Fruit fly (Drosophila melanogaster) whole organism, embryonic: ENCODE results near the gene ftz.

Experiments
- Atf6 ChIP-seq: fragments of 200-800 bp; sonication (Bioruptor generic); IDR thresholded peaks from 2 replicates; pipeline ENCODE4 v1.3.6; 2022; ENCODE audit warnings: missing biosample characterization, missing genetic modification characterization
- Blimp-1 ChIP-seq: fragments of 200-800 bp; sonication (Bioruptor generic); optimal IDR thresholded peaks from 3 replicates; lab custom pipeline; 2018; ENCODE audit warnings: missing biosample characterization, missing genetic modification characterization, mild to moderate bottlenecking, moderate library complexity, missing genetic modification reagents
- CG10147 ChIP-seq: fragments of 200-800 bp; sonication (Bioruptor generic); optimal IDR thresholded peaks from 2 replicates; lab custom pipeline; 2019; ENCODE audit warnings: missing biosample characterization, mild to moderate bottlenecking, missing genetic modification characterization, moderate library complexity
- CG10462 ChIP-seq: fragments of 200-800 bp; sonication (Bioruptor generic); optimal IDR thresholded peaks from 2 replicates; lab custom pipeline; 2016; ENCODE audit warnings: missing biosample characterization, missing genetic modification characterization
- CG11504 ChIP-seq: fragments of 200-800 bp; sonication (Bioruptor generic); optimal IDR thresholded peaks from 3 replicates; lab custom pipeline; 2019; ENCODE audit warnings: missing biosample characterization, mild to moderate bottlenecking, missing genetic modification characterization, moderate library complexity
- CG11723 ChIP-seq: fragments of 200-800 bp; sonication (Bioruptor generic); optimal IDR thresholded peaks from 2 replicates; lab custom pipeline; 2017; ENCODE audit warnings: missing biosample characterization, mild to moderate bottlenecking, missing genetic modification characterization
- CG12299 ChIP-seq: fragments of 200-800 bp; sonication (Bioruptor generic); optimal IDR thresholded peaks from 2 replicates; lab custom pipeline; 2018; ENCODE audit warnings: missing biosample characterization, mild to moderate bottlenecking, missing genetic modification characterization
- CG13775 ChIP-seq: fragments of 200-800 bp; sonication (Bioruptor generic); optimal IDR thresholded peaks from 3 replicates; lab custom pipeline; 2017; ENCODE audit warnings: missing biosample characterization, mild to moderate bottlenecking, missing genetic modification characterization
- CG1529 ChIP-seq: fragments of 200-800 bp; sonication (Bioruptor generic); optimal IDR thresholded peaks from 3 replicates; lab custom pipeline; 2018; ENCODE audit warnings: missing biosample characterization, missing genetic modification characterization
- CG17361 ChIP-seq: fragments of 200-800 bp; sonication (Bioruptor generic); IDR thresholded peaks from 3 replicates; pipeline ENCODE4 v1.3.6; 2022; ENCODE audit warnings: missing biosample characterization, missing genetic modification characterization
- CG17568 ChIP-seq: fragments of 200-800 bp; sonication (Bioruptor generic); optimal IDR thresholded peaks from 2 replicates; lab custom pipeline; 2018; ENCODE audit warnings: missing biosample characterization, mild to moderate bottlenecking, missing genetic modification characterization, moderate library complexity
- CG32532 ChIP-seq: fragments of 200-800 bp; sonication (Bioruptor generic); IDR thresholded peaks from 2 replicates; pipeline ENCODE4 v1.3.6; 2022; ENCODE audit warnings: missing biosample characterization, missing genetic modification characterization
- CG32767 ChIP-seq: fragments of 200-800 bp; sonication (Bioruptor generic); IDR thresholded peaks from 2 replicates; pipeline ENCODE4 v1.3.6; 2022; ENCODE audit warnings: missing biosample characterization, missing genetic modification characterization
- CG3838 ChIP-seq: fragments of 200-800 bp; sonication (Bioruptor generic); optimal IDR thresholded peaks from 3 replicates; lab custom pipeline; 2016; ENCODE audit warnings: missing biosample characterization, missing genetic modification characterization
- CG4617 ChIP-seq: fragments of 200-800 bp; sonication (Bioruptor generic); optimal IDR thresholded peaks from 3 replicates; lab custom pipeline; 2016; ENCODE audit warnings: missing biosample characterization, missing genetic modification characterization, borderline replicate concordance
- CG4707 ChIP-seq: fragments of 200-800 bp; sonication (Bioruptor generic); optimal IDR thresholded peaks from 2 replicates; lab custom pipeline; 2018; ENCODE audit warnings: missing biosample characterization, mild to moderate bottlenecking, missing genetic modification characterization, moderate library complexity
- CG6689 ChIP-seq: fragments of 200-800 bp; sonication (Bioruptor generic); IDR thresholded peaks from 2 replicates; pipeline ENCODE4 v1.3.6; 2022; ENCODE audit warnings: missing biosample characterization, missing genetic modification characterization
- CG6791 ChIP-seq: fragments of 200-800 bp; sonication (Bioruptor generic); IDR thresholded peaks from 3 replicates; pipeline ENCODE4 v1.3.6; 2022; ENCODE audit warnings: missing biosample characterization, missing genetic modification characterization; ENCODE audit not compliant: partially characterized antibody
- CG8290 ChIP-seq, 3 experiments: fragments of 200-800 bp; sonication (Bioruptor generic); optimal IDR thresholded peaks; 2 replicates each; lab custom pipeline; 2016 to 2019; ENCODE audit warnings: missing biosample characterization in 3 of 3, missing genetic modification characterization in 3 of 3, mild to moderate bottlenecking in 2 of 3, moderate library complexity in 1 of 3
- Deaf1 ChIP-seq: fragments of 200-800 bp; optimal IDR thresholded peaks from 3 replicates; lab custom pipeline; 2019; ENCODE audit warnings: missing biosample characterization, mild to moderate bottlenecking, missing genetic modification characterization, moderate library complexity
- Gug ChIP-seq: fragments of 200-800 bp; sonication (Bioruptor generic); IDR thresholded peaks from 4 replicates; pipeline ENCODE4 v1.3.6; 2022; ENCODE audit warnings: missing biosample characterization, missing genetic modification characterization
- Hmr ChIP-seq: fragments of 200-800 bp; sonication (Bioruptor generic); optimal IDR thresholded peaks from 3 replicates; lab custom pipeline; 2017; ENCODE audit warnings: mild to moderate bottlenecking, missing biosample characterization, missing genetic modification reagents, missing genetic modification characterization
- Lpt ChIP-seq: fragments of >200 bp; optimal IDR thresholded peaks from 2 replicates; lab custom pipeline; 2018; ENCODE audit warnings: missing biosample characterization, missing genetic modification characterization
- Med ChIP-seq: fragments of 200-800 bp; sonication (Bioruptor generic); peaks from one replicate; lab custom pipeline; 2016; ENCODE audit warnings: missing biosample characterization, missing genetic modification characterization, mild to moderate bottlenecking, inconsistent platforms, moderate library complexity
- PHDP ChIP-seq: fragments of 200-800 bp; sonication (Bioruptor generic); optimal IDR thresholded peaks from 3 replicates; lab custom pipeline; 2018; ENCODE audit warnings: missing biosample characterization, mild to moderate bottlenecking, missing genetic modification characterization, moderate library complexity
- Rx ChIP-seq: fragments of 200-800 bp; sonication (Bioruptor generic); IDR thresholded peaks from 2 replicates; pipeline ENCODE4 v1.3.6; 2022; ENCODE audit warnings: missing biosample characterization, missing genetic modification characterization
- TFAM ChIP-seq: fragments of 200-800 bp; sonication (Bioruptor generic); optimal IDR thresholded peaks from 2 replicates; lab custom pipeline; 2017; ENCODE audit warnings: missing biosample characterization, missing genetic modification characterization, inconsistent platforms
- Vsx1 ChIP-seq: fragments of 200-800 bp; sonication (Bioruptor generic); optimal IDR thresholded peaks from 2 replicates; lab custom pipeline; 2017; ENCODE audit warnings: missing biosample characterization, mild to moderate bottlenecking, missing genetic modification characterization, missing genetic modification reagents
- YL-1 ChIP-seq: fragments of 200-800 bp; sonication (Bioruptor generic); optimal IDR thresholded peaks from 3 replicates; lab custom pipeline; 2017; ENCODE audit warnings: missing biosample characterization, mild to moderate bottlenecking, missing genetic modification characterization
- bcd ChIP-seq: fragments of 200-800 bp; sonication (Bioruptor generic); optimal IDR thresholded peaks from 2 replicates; lab custom pipeline; 2017; ENCODE audit warnings: missing biosample characterization, mild to moderate bottlenecking, missing genetic modification characterization
- crp ChIP-seq, 2 experiments: fragments of 200-800 bp; sonication (Bioruptor generic); optimal IDR thresholded peaks; 2 replicates in 1 of 2; 3 replicates in 1 of 2; lab custom pipeline; 2017; ENCODE audit warnings: missing biosample characterization in 2 of 2, missing genetic modification characterization in 2 of 2, mild to moderate bottlenecking in 1 of 2, moderate library complexity in 1 of 2
- dati ChIP-seq: fragments of 200-800 bp; sonication (Bioruptor generic); IDR thresholded peaks from 2 replicates; pipeline ENCODE4 v1.3.6; 2022; ENCODE audit warnings: missing biosample characterization, missing genetic modification characterization
- emc ChIP-seq: fragments of 200-800 bp; sonication (Bioruptor generic); optimal IDR thresholded peaks from 2 replicates; lab custom pipeline; 2016; ENCODE audit warnings: missing biosample characterization, missing genetic modification characterization
- fru ChIP-seq: fragments of >200 bp; optimal IDR thresholded peaks from 2 replicates; lab custom pipeline; 2017
- fu2 ChIP-seq: fragments of 200-800 bp; sonication (Bioruptor generic); optimal IDR thresholded peaks from 2 replicates; lab custom pipeline; 2016; ENCODE audit warnings: missing biosample characterization, missing genetic modification characterization
- inv ChIP-seq: fragments of 200-800 bp; sonication (Bioruptor generic); IDR thresholded peaks from 2 replicates; pipeline ENCODE4 v1.3.6; 2022; ENCODE audit warnings: missing biosample characterization, missing genetic modification characterization; ENCODE audit not compliant: partially characterized antibody
- lab ChIP-seq: fragments of 200-800 bp; sonication (Bioruptor generic); optimal IDR thresholded peaks from 3 replicates; lab custom pipeline; 2017; ENCODE audit warnings: missing biosample characterization, missing genetic modification characterization, mild to moderate bottlenecking, moderate library complexity, missing genetic modification reagents
- lmd ChIP-seq: fragments of 200-800 bp; sonication (Bioruptor generic); IDR thresholded peaks from 2 replicates; pipeline ENCODE4 v1.3.6; 2022; ENCODE audit warnings: missing biosample characterization, missing genetic modification characterization
- lola ChIP-seq, 3 experiments: fragments of >200 bp in 2 of 3; fragments of 200-800 bp in 1 of 3; sonication (Bioruptor generic) in 1 of 3; optimal IDR thresholded peaks; 2 replicates each; lab custom pipeline; 2017 to 2019; ENCODE audit warnings: missing biosample characterization in 3 of 3, missing genetic modification characterization in 3 of 3, mild to moderate bottlenecking in 1 of 3, moderate library complexity in 1 of 3
- mirr ChIP-seq: fragments of 200-800 bp; sonication (Bioruptor generic); optimal IDR thresholded peaks from 3 replicates; lab custom pipeline; 2018; ENCODE audit warnings: missing biosample characterization, mild to moderate bottlenecking, missing genetic modification characterization
- nau ChIP-seq: fragments of 200-800 bp; sonication (Bioruptor generic); optimal IDR thresholded peaks from 3 replicates; lab custom pipeline; 2017; ENCODE audit warnings: missing biosample characterization, mild to moderate bottlenecking, missing genetic modification characterization, missing genetic modification reagents
- odd ChIP-seq: fragments of 200-800 bp; sonication (Bioruptor generic); optimal IDR thresholded peaks from 2 replicates; lab custom pipeline; 2017; ENCODE audit warnings: missing biosample characterization, mild to moderate bottlenecking, missing genetic modification characterization
- org-1 ChIP-seq: fragments of 200-800 bp; sonication (Bioruptor generic); optimal IDR thresholded peaks from 2 replicates; lab custom pipeline; 2017; ENCODE audit warnings: missing biosample characterization, missing genetic modification characterization
- pb ChIP-seq: fragments of 200-800 bp; sonication (Bioruptor generic); optimal IDR thresholded peaks from 3 replicates; lab custom pipeline; 2016; ENCODE audit warnings: missing biosample characterization, missing genetic modification characterization
- pfk ChIP-seq: fragments of 200-800 bp; sonication (Bioruptor generic); optimal IDR thresholded peaks from 2 replicates; lab custom pipeline; 2018; ENCODE audit warnings: missing biosample characterization, mild to moderate bottlenecking, missing genetic modification characterization, moderate library complexity
- ranshi ChIP-seq: fragments of 200-800 bp; sonication (Bioruptor generic); IDR thresholded peaks from 2 replicates; pipeline ENCODE4 v1.3.6; 2022; ENCODE audit warnings: missing biosample characterization, missing genetic modification characterization
- tio ChIP-seq: fragments of 200-800 bp; sonication (Bioruptor generic); optimal IDR thresholded peaks from 2 replicates; lab custom pipeline; 2017; ENCODE audit warnings: missing biosample characterization, missing genetic modification characterization, inconsistent platforms
- twi ChIP-seq: fragments of 200-800 bp; optimal IDR thresholded peaks from 2 replicates; lab custom pipeline; 2019; ENCODE audit warnings: missing biosample characterization, mild to moderate bottlenecking, missing genetic modification characterization, moderate library complexity
- usp ChIP-seq: fragments of >200 bp; optimal IDR thresholded peaks from 2 replicates; lab custom pipeline; 2017; ENCODE audit warnings: missing biosample characterization, missing genetic modification characterization
- z ChIP-seq: fragments of 200-800 bp; sonication (Bioruptor generic); IDR thresholded peaks from 3 replicates; pipeline ENCODE4 v1.3.6; 2022; ENCODE audit warnings: missing biosample characterization, missing genetic modification characterization

ftz gene

dm6 chr3R:6914396-6914795 lies 50.3 kb downstream of the ftz start (continued):
- TF ChIP-seq nau (GFP tag; lab: Kevin White, UChicago) (no peak), TFAM (peak; percentile 1), fru (lab: Kevin White, UChicago) (no peak), mirr (GFP tag; lab: Kevin White, UChicago) (no peak), CG3838 (GFP tag; lab: Kevin White, UChicago) (no peak), Atf6 (GFP tag; lab: Robert Waterston, UW) (no peak), tio (GFP tag; lab: Kevin White, UChicago) (peak; percentile 28), CG6791 (GFP tag; lab: Robert Waterston, UW) (no peak), CG32767 (GFP tag; lab: Robert Waterston, UW) (no peak; the same call in 1 of the 2 replicates), lab (GFP tag; lab: Kevin White, UChicago) (peak; percentile 78), pb (GFP tag; lab: Kevin White, UChicago) (peak; percentile 63), inv (GFP tag; lab: Robert Waterston, UW) (no peak), Vsx1 (peak; percentile 60), Lpt (GFP tag; lab: Kevin White, UChicago) (no peak), YL-1 (GFP tag; lab: Kevin White, UChicago) (no peak), CG13775 (GFP tag; lab: Kevin White, UChicago) (peak; percentile 59), pfk (no peak), twi (tag; lab: Kevin White, UChicago) (peak; percentile 60), CG11504 (tag; lab: Kevin White, UChicago) (peak; percentile 80), CG1529 (GFP tag; lab: Kevin White, UChicago) (peak; percentile 37), Rx (GFP tag; lab: Robert Waterston, UW) (peak; percentile 69), org-1 (GFP tag; lab: Kevin White, UChicago) (peak; percentile 58), PHDP (tag; lab: Kevin White, UChicago) (peak; percentile 43), CG4707 (GFP tag; lab: Kevin White, UChicago) (peak; percentile 47), bcd (GFP tag; lab: Kevin White, UChicago) (peak; percentile 65), CG6689 (GFP tag; lab: Robert Waterston, UW) (peak; percentile 83), ranshi (GFP tag; lab: Robert Waterston, UW) (peak; percentile 72; the same call in 1 of the 2 replicates), CG17361 (GFP tag; lab: Robert Waterston, UW) (peak; percentile 78), CG32532 (GFP tag; lab: Robert Waterston, UW) (peak; percentile 47; the same call in 1 of the 2 replicates), fu2 (GFP tag; lab: Kevin White, UChicago) (no peak), CG17568 (GFP tag; lab: Kevin White, UChicago) (peak; percentile 31), Deaf1 (tag; lab: Kevin White, UChicago) (peak; percentile 32), CG8290 (GFP tag; optimal IDR thresholded peaks at IDR 0.05; lab: Kevin White, UChicago) (peak; percentile 75), CG8290 (tag; optimal IDR thresholded peaks at IDR 0.05; lab: Kevin White, UChicago) (peak in 1 of 2 experiments; percentile 55), Gug (GFP tag; lab: Robert Waterston, UW) (peak; percentile 58; the same call in 3 of the 4 replicates), lmd (GFP tag; lab: Robert Waterston, UW) (peak; percentile 75), CG10462 (peak; percentile 37), CG4617 (GFP tag; lab: Kevin White, UChicago) (no peak), emc (GFP tag; lab: Kevin White, UChicago) (peak; percentile 40), dati (0 out of 2 replicates have a peak, but pooled peaks have one; percentile 22), CG12299 (tag; lab: Kevin White, UChicago) (peak; percentile 45), Blimp-1 (GFP tag; lab: Kevin White, UChicago) (peak; percentile 72), odd (GFP tag; lab: Kevin White, UChicago) (peak; percentile 42), z (GFP tag; lab: Robert Waterston, UW) (0 out of 3 replicates have a peak, but pooled peaks have one; percentile 19), CG11723 (GFP tag; lab: Kevin White, UChicago) (peak; percentile 25), CG10147 (GFP tag; lab: Kevin White, UChicago) (peak; percentile 63), Hmr (peak; percentile 62), crp (GFP tag; optimal IDR thresholded peaks at IDR 0.05; lab: Kevin White, UChicago) (no peak), Med (peak; percentile 91), lola (GFP tag; optimal IDR thresholded peaks at IDR 0.05; lab: Kevin White, UChicago) (peak in 1 of 3 experiments; percentile 83), usp (GFP tag; lab: Kevin White, UChicago) (no peak)
